Worm (Caenorhabditis elegans): ENCODE results near the gene Y39G8B.1.
"Not testable (repeated sequence)": the region's sequence is repeated elsewhere in the genome, so short reads cannot be mapped to it uniquely, and the experiment has no call there.

The Y39G8B.1 gene

ce11 chrII:13973514-13973913 lies at the start of gene Y39G8B.1:
TSS of gene Y39G8B.1 (minus strand) at chrII:13973812.
- TF ChIP-seq daf-8 (GFP tag; IDR thresholded peaks at IDR 0.05), result no peak
- peak; percentile 36 for TF ChIP-seq mes-2 (tag; optimal IDR thresholded peaks at IDR 0.05; ENCODE audit: poor library complexity, severe bottlenecking)
- TF ChIP-seq dve-1 (tag; optimal IDR thresholded peaks at IDR 0.05; ENCODE audit: insufficient read depth), result peak; percentile 60
- peak in 1 of 2 experiments; percentile 40 for TF ChIP-seq lsy-2 (tag; optimal IDR thresholded peaks at IDR 0.05)
- peak; percentile 5 for TF ChIP-seq pqm-1 (tag; optimal IDR thresholded peaks at IDR 0.05)
- TF ChIP-seq dmd-6 (GFP tag; IDR thresholded peaks at IDR 0.05), result 0 out of 2 replicates have a peak, but pooled peaks have one; percentile 19
- peak; percentile 51 for TF ChIP-seq nhr-28 (tag; optimal IDR thresholded peaks at IDR 0.05)
- TF ChIP-seq egl-43 (GFP tag; IDR thresholded peaks at IDR 0.05), result no peak
- peak; percentile 7 for TF ChIP-seq dpl-1 (GFP tag; optimal IDR thresholded peaks at IDR 0.05)
- peak in 1 of 2 experiments; percentile 79 for TF ChIP-seq unc-62 (GFP tag; optimal IDR thresholded peaks at IDR 0.05 in 1 of 2)
- TF ChIP-seq unc-62 (tag; optimal IDR thresholded peaks at IDR 0.05), result no peak
- TF ChIP-seq F44E2.7 (GFP tag; IDR thresholded peaks at IDR 0.05), result no peak
- peak; percentile 27 for TF ChIP-seq hlh-11 (tag; optimal IDR thresholded peaks at IDR 0.05)
- no peak for TF ChIP-seq daf-16 (GFP tag; optimal IDR thresholded peaks at IDR 0.05)
- TF ChIP-seq daf-16 (tag; optimal IDR thresholded peaks at IDR 0.05), result peak; percentile 41
- TF ChIP-seq mxl-3 (GFP tag; optimal IDR thresholded peaks at IDR 0.05), result peak; percentile 17
- no peak for TF ChIP-seq rbr-2 (tag; optimal IDR thresholded peaks at IDR 0.05)
- TF ChIP-seq zag-1 (tag; optimal IDR thresholded peaks at IDR 0.05), result no peak
- TF ChIP-seq spr-3 (GFP tag; optimal IDR thresholded peaks at IDR 0.05), result no peak
- TF ChIP-seq hlh-30 (tag; optimal IDR thresholded peaks at IDR 0.05; ENCODE audit: insufficient read depth), result peak; percentile 15
- TF ChIP-seq mep-1 (tag; optimal IDR thresholded peaks at IDR 0.05), result peak; percentile 32
- TF ChIP-seq nhr-77 (tag; optimal IDR thresholded peaks at IDR 0.05), result peak; percentile 46
- TF ChIP-seq sdz-12 (GFP tag; optimal IDR thresholded peaks at IDR 0.05), result no peak
- peak in 1 of 2 experiments; percentile 29 for TF ChIP-seq mdl-1 (tag; optimal IDR thresholded peaks at IDR 0.05)

DNA sequence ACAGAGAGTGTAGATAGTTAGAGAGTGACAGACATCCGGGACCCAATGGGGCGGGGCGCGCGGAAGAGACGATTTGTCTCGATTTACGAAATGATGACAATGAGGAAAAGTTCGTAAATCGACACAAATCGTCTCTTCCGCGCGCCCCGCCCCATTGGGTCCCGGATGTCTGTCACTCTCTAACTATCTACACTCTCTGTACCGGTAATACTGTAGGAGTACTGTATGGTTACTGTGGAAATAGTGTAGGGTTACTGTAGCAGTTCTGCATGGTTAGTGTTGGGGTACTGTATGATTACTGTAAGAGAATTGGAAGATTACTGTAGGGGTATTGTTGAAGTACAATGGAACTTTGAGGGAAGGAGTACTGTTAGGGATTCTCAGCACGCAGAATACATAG lies 47.6 kb upstream of the Y39G8B.1 start, which contains the start of gene F01D5.10:
Gene F01D5.10, minus strand, starts transcription at position 101 of the 400 bp plus-strand sequence.
- not testable (repeated sequence) for TF ChIP-seq F44E2.7, nhr-41, zip-11 (GFP tag; IDR thresholded peaks at IDR 0.05)

DNA sequence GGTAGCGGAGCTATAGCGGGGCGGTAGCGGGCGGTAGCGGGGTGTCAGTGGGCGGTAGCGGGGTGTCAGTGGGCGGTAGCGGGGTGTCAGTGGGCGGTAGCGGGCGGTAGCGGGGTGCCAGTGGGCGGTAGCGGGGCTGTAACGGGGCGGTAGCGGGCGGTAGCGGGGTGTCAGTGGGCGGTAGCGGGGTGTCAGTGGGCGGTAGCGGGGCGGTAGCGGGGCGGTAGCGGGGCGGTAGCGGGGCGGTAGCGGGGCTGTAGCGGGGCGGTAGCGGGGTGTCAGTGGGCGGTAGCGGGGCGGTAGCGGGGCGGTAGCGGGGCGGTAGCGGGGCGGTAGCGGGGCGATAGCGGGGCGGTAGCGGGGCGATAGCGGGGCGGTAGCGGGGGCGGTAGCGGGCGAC lies 46.0 kb upstream of the Y39G8B.1 start:
- TF ChIP-seq ctbp-1 (GFP tag; IDR thresholded peaks at IDR 0.05) (peak; percentile 45; the same call in 1 of the 2 replicates), egl-43 (GFP tag; IDR thresholded peaks at IDR 0.05) (peak; percentile 82), lim-7 (GFP tag; IDR thresholded peaks at IDR 0.05) (peak; percentile 36; the same call in 1 of the 2 replicates), daf-8 (GFP tag; IDR thresholded peaks at IDR 0.05) (0 out of 2 replicates have a peak, but pooled peaks have one; percentile 43), nhr-42 (GFP tag; IDR thresholded peaks at IDR 0.05) (peak; percentile 69), spr-3 (GFP tag; optimal IDR thresholded peaks at IDR 0.05) (peak; percentile 2), php-3 (GFP tag; IDR thresholded peaks at IDR 0.05) (peak; percentile 63; the same call in 1 of the 2 replicates), madf-5 (GFP tag; IDR thresholded peaks at IDR 0.05) (0 out of 4 replicates have a peak, but pooled peaks of 1 of the 2 experiments have one; percentile 16), Y105C5A.15 (GFP tag; IDR thresholded peaks at IDR 0.05) (peak; percentile 44; the same call in 1 of the 2 replicates), pha-4 (GFP tag; IDR thresholded peaks at IDR 0.05) (peak; percentile 85; the same call in 1 of the 2 replicates), zip-11 (GFP tag; IDR thresholded peaks at IDR 0.05) (0 out of 2 replicates have a peak, but pooled peaks have one; percentile 20), Y75B8A.6 (GFP tag; IDR thresholded peaks at IDR 0.05) (0 out of 2 replicates have a peak, but pooled peaks have one; percentile 18), mxl-2 (GFP tag; conservative IDR thresholded peaks at IDR 0.05) (0 out of 2 replicates have a peak, but pooled peaks have one; percentile 40), snpc-1.2 (GFP tag; IDR thresholded peaks at IDR 0.05) (0 out of 2 replicates have a peak, but pooled peaks have one; percentile 57), F44E2.7 (GFP tag; IDR thresholded peaks at IDR 0.05) (0 out of 2 replicates have a peak, but pooled peaks have one; percentile 60), Y48G9A.11 (GFP tag; IDR thresholded peaks at IDR 0.05) (peak; percentile 40; the same call in 1 of the 2 replicates), vab-7 (GFP tag; IDR thresholded peaks at IDR 0.05) (peak; percentile 56; the same call in 1 of the 2 replicates), D1046.2 (GFP tag; IDR thresholded peaks at IDR 0.05) (peak; percentile 81; the same call in 1 of the 2 replicates), dmd-8 (GFP tag; IDR thresholded peaks at IDR 0.05) (peak; percentile 76; the same call in 1 of the 2 replicates), F26F4.8 (GFP tag; conservative IDR thresholded peaks at IDR 0.05) (peak; percentile 40; the same call in 1 of the 2 replicates), lin-29 (GFP tag; IDR thresholded peaks at IDR 0.05) (peak; percentile 38; the same call in 1 of the 2 replicates), set-16 (GFP tag; IDR thresholded peaks at IDR 0.05) (peak; percentile 100), saeg-2 (GFP tag; IDR thresholded peaks at IDR 0.05) (0 out of 2 replicates have a peak, but pooled peaks have one; percentile 40), nhr-41 (GFP tag; IDR thresholded peaks at IDR 0.05) (peak; percentile 33; the same call in 1 of the 2 replicates), T26A8.4 (GFP tag; IDR thresholded peaks at IDR 0.05) (peak; percentile 56; the same call in 1 of the 2 replicates)
- TF ChIP-seq pha-4 (tag; optimal IDR thresholded peaks at IDR 0.05), result not testable (repeated sequence)

Measured in whole organism, L4 larva.